Worm (Caenorhabditis elegans) whole organism, L2 larva: ENCODE measurements around the gene snb-2.

Experiments used
- C34F6.9 ChIP-seq: fragments of 150-350 bp; optimal IDR thresholded peaks from 2 replicates; lab custom pipeline; 2014; ENCODE audit warnings: missing biosample characterization, missing genetic modification characterization
- F13H6.1 ChIP-seq: sonication (generic microtip); optimal IDR thresholded peaks from 2 replicates; lab custom pipeline; 2016; ENCODE audit warnings: missing genetic modification characterization, missing compliant biosample characterization
- R02D3.7 ChIP-seq: fragments of 150-350 bp; optimal IDR thresholded peaks from 2 replicates; lab custom pipeline; 2014; ENCODE audit warnings: missing biosample characterization, missing genetic modification characterization
- Y55F3AM.14 ChIP-seq: fragments of 200-800 bp; sonication (Bioruptor generic); optimal IDR thresholded peaks from 2 replicates; lab custom pipeline; 2018; ENCODE audit warnings: mild to moderate bottlenecking, missing genetic modification characterization, missing compliant biosample characterization
- ZK546.5 ChIP-seq: sonication (generic microtip); optimal IDR thresholded peaks from 2 replicates; lab custom pipeline; 2017; ENCODE audit warnings: missing biosample characterization, missing genetic modification characterization
- alr-1 ChIP-seq: fragments of 150-350 bp; optimal IDR thresholded peaks from 2 replicates; lab custom pipeline; 2014; ENCODE audit warnings: missing biosample characterization, missing genetic modification characterization
- aly-2 ChIP-seq: fragments of 150-350 bp; optimal IDR thresholded peaks from 2 replicates; lab custom pipeline; 2014; ENCODE audit warnings: missing biosample characterization, missing genetic modification characterization
- ceh-16 ChIP-seq: fragments of 150-350 bp; optimal IDR thresholded peaks from 2 replicates; lab custom pipeline; 2014; ENCODE audit warnings: missing biosample characterization, missing genetic modification characterization
- crh-2 ChIP-seq: sonication (generic microtip); optimal IDR thresholded peaks from 2 replicates; lab custom pipeline; 2017; ENCODE audit warnings: missing biosample characterization, missing genetic modification characterization
- dmd-4 ChIP-seq: sonication (generic microtip); optimal IDR thresholded peaks from 2 replicates; lab custom pipeline; 2017; ENCODE audit warnings: missing biosample characterization, missing genetic modification characterization
- egl-27 ChIP-seq: sonication (generic microtip); optimal IDR thresholded peaks from 3 replicates; lab custom pipeline; 2017; ENCODE audit warnings: missing biosample characterization, missing genetic modification reagents, missing genetic modification characterization
- elt-1 ChIP-seq: fragments of 150-350 bp; optimal IDR thresholded peaks from 2 replicates; lab custom pipeline; 2014; ENCODE audit warnings: missing biosample characterization, missing genetic modification characterization
- lin-13 ChIP-seq: fragments of 150-350 bp; optimal IDR thresholded peaks from 2 replicates; lab custom pipeline; 2014; ENCODE audit warnings: missing biosample characterization, missing genetic modification reagents, missing genetic modification characterization
- lin-39 ChIP-seq: fragments of 150-350 bp; optimal IDR thresholded peaks from 2 replicates; lab custom pipeline; 2014; ENCODE audit warnings: missing biosample characterization, missing genetic modification reagents, missing genetic modification characterization
- lsy-2 ChIP-seq, 2 experiments: fragments of 150-350 bp in 1 of 2; sonication (generic microtip) in 1 of 2; optimal IDR thresholded peaks; 2 replicates each; lab custom pipeline; 2014 to 2017; ENCODE audit warnings: missing biosample characterization in 2 of 2, missing genetic modification characterization in 2 of 2
- mab-5 ChIP-seq: fragments of 150-350 bp; optimal IDR thresholded peaks from 2 replicates; lab custom pipeline; 2014; ENCODE audit warnings: missing biosample characterization, missing genetic modification characterization
- mbf-1 ChIP-seq: sonication (generic microtip); optimal IDR thresholded peaks from 2 replicates; lab custom pipeline; 2017; ENCODE audit warnings: missing biosample characterization, missing genetic modification characterization
- mdl-1 ChIP-seq, 2 experiments: fragments of 150-350 bp in 1 of 2; sonication (generic microtip) in 1 of 2; optimal IDR thresholded peaks; 2 replicates each; lab custom pipeline; 2017; ENCODE audit warnings: missing biosample characterization in 2 of 2, missing genetic modification characterization in 2 of 2
- nhr-10 ChIP-seq: sonication (generic microtip); optimal IDR thresholded peaks from 2 replicates; lab custom pipeline; 2017; ENCODE audit warnings: missing biosample characterization, missing genetic modification characterization
- nhr-11 ChIP-seq: fragments of 150-350 bp; optimal IDR thresholded peaks from 2 replicates; lab custom pipeline; 2014; ENCODE audit warnings: missing biosample characterization, missing genetic modification characterization
- nhr-12 ChIP-seq: fragments of 150-350 bp; optimal IDR thresholded peaks from 2 replicates; lab custom pipeline; 2014; ENCODE audit warnings: missing biosample characterization, missing genetic modification characterization
- nhr-129 ChIP-seq: fragments of 150-350 bp; optimal IDR thresholded peaks from 2 replicates; lab custom pipeline; 2014; ENCODE audit warnings: missing biosample characterization, missing genetic modification characterization
- nhr-21 ChIP-seq: fragments of 150-350 bp; optimal IDR thresholded peaks from 2 replicates; lab custom pipeline; 2014; ENCODE audit warnings: missing biosample characterization, missing genetic modification characterization
- nhr-23 ChIP-seq: fragments of 150-350 bp; optimal IDR thresholded peaks from 2 replicates; lab custom pipeline; 2014; ENCODE audit warnings: missing biosample characterization, missing genetic modification reagents, missing genetic modification characterization
- nhr-25 ChIP-seq: fragments of 150-350 bp; sonication (generic microtip); optimal IDR thresholded peaks from 3 replicates; lab custom pipeline; 2014; ENCODE audit warnings: missing biosample characterization, missing genetic modification characterization
- nhr-6 ChIP-seq: fragments of 150-350 bp; optimal IDR thresholded peaks from 2 replicates; lab custom pipeline; 2014; ENCODE audit warnings: missing biosample characterization, missing genetic modification characterization
- nhr-77 ChIP-seq: fragments of 150-350 bp; optimal IDR thresholded peaks from 2 replicates; lab custom pipeline; 2014; ENCODE audit warnings: missing biosample characterization, missing genetic modification characterization
- sem-4 ChIP-seq: fragments of 150-350 bp; optimal IDR thresholded peaks from 2 replicates; lab custom pipeline; 2014; ENCODE audit warnings: missing biosample characterization, missing genetic modification reagents, missing genetic modification characterization
- skn-1 ChIP-seq: sonication (generic microtip); optimal IDR thresholded peaks from 2 replicates; lab custom pipeline; 2017; ENCODE audit warnings: missing biosample characterization, missing genetic modification characterization
- sma-3 ChIP-seq: sonication (generic microtip); optimal IDR thresholded peaks from 2 replicates; lab custom pipeline; 2016; ENCODE audit warnings: missing genetic modification reagents, missing genetic modification characterization, missing compliant biosample characterization
- sma-9 ChIP-seq, 2 experiments: fragments of 150-350 bp in 1 of 2; sonication (generic microtip) in 1 of 2; optimal IDR thresholded peaks; 2 replicates each; lab custom pipeline; 2014 to 2016; ENCODE audit warnings: missing genetic modification characterization in 2 of 2, mild to moderate bottlenecking in 1 of 2, missing biosample characterization in 1 of 2, missing compliant biosample characterization in 1 of 2, missing genetic modification reagents in 1 of 2, moderate library complexity in 1 of 2
- unc-39 ChIP-seq: fragments of 150-350 bp; optimal IDR thresholded peaks from 2 replicates; lab custom pipeline; 2014; ENCODE audit warnings: missing biosample characterization, missing genetic modification characterization
- unc-55 ChIP-seq: fragments of 150-350 bp; sonication (generic microtip); optimal IDR thresholded peaks from 3 replicates; lab custom pipeline; 2014; ENCODE audit warnings: missing biosample characterization, missing genetic modification reagents, missing genetic modification characterization
- unc-62 ChIP-seq: fragments of 150-350 bp; optimal IDR thresholded peaks from 2 replicates; lab custom pipeline; 2014; ENCODE audit warnings: missing biosample characterization, missing genetic modification reagents, missing genetic modification characterization
- ztf-1 ChIP-seq: fragments of 200-800 bp; sonication (Bioruptor generic); conservative IDR thresholded peaks from 2 replicates; pipeline ENCODE4 v1.3.6; 2022; ENCODE audit warnings: missing genetic modification characterization, missing compliant biosample characterization
- ztf-11 ChIP-seq: sonication (generic microtip); optimal IDR thresholded peaks from 2 replicates; lab custom pipeline; 2017; ENCODE audit warnings: missing biosample characterization, missing genetic modification characterization
- ztf-4 ChIP-seq: fragments of 150-350 bp; optimal IDR thresholded peaks from 2 replicates; lab custom pipeline; 2014; ENCODE audit warnings: missing biosample characterization, missing genetic modification characterization

snb-2 gene

ce11 chrV:12337894-12338293 is 7.8 kb downstream of the snb-2 start, which contains the start of gene twk-13:
Gene twk-13, minus strand, starts transcription at chrV:12337994.
- TF ChIP-seq sma-3 (no peak), nhr-21 (no peak), nhr-6 (tag; lab: Kevin White, UChicago) (no peak), R02D3.7 (tag; lab: Kevin White, UChicago) (no peak), nhr-12 (no peak), ztf-4 (tag; lab: Kevin White, UChicago) (no peak), nhr-77 (no peak), unc-39 (tag; lab: Kevin White, UChicago) (no peak), mbf-1 (tag; lab: Kevin White, UChicago) (no peak), ztf-11 (tag; lab: Kevin White, UChicago) (no peak), nhr-23 (tag; lab: Kevin White, UChicago) (no peak), unc-55 (GFP tag; lab: Kevin White, UChicago) (no peak), nhr-25 (tag; lab: Kevin White, UChicago) (no peak), unc-62 (GFP tag; lab: Kevin White, UChicago) (no peak), sem-4 (no peak)

- peak in 1 of 2 experiments; percentile 49 for TF ChIP-seq lsy-2 (tag; optimal IDR thresholded peaks at IDR 0.05; lab: Kevin White, UChicago)
- peak; percentile 37 for TF ChIP-seq nhr-129 (tag; lab: Kevin White, UChicago)
- TF ChIP-seq egl-27 (tag; lab: Kevin White, UChicago): no peak
- TF ChIP-seq skn-1 (tag; lab: Kevin White, UChicago): no peak
- peak; percentile 2 for TF ChIP-seq C34F6.9 (tag; lab: Kevin White, UChicago)
Measured at ce11 chrV:12334387-12334786, 11.3 kb downstream of the snb-2 start.

ce11 chrV:12331820-12332219 is 13.9 kb downstream of the snb-2 start:
- TF ChIP-seq nhr-11 (tag; lab: Kevin White, UChicago): no peak
- TF ChIP-seq nhr-25 (tag; lab: Kevin White, UChicago): no peak
- no peak for TF ChIP-seq ceh-16 (tag; lab: Kevin White, UChicago)
- TF ChIP-seq unc-39 (tag; lab: Kevin White, UChicago): no peak
- no peak for TF ChIP-seq mdl-1 (tag; optimal IDR thresholded peaks at IDR 0.05; lab: Kevin White, UChicago)
- TF ChIP-seq unc-55 (GFP tag; lab: Kevin White, UChicago): peak; percentile 41
- TF ChIP-seq mab-5 (tag; lab: Kevin White, UChicago): no peak
- TF ChIP-seq alr-1 (tag; lab: Kevin White, UChicago): no peak
- TF ChIP-seq elt-1 (tag; lab: Kevin White, UChicago): no peak
- no peak for TF ChIP-seq skn-1 (tag; lab: Kevin White, UChicago)
- no peak for TF ChIP-seq nhr-77
- no peak for TF ChIP-seq sem-4
- TF ChIP-seq aly-2 (tag; lab: Kevin White, UChicago): no peak
- TF ChIP-seq nhr-21: no peak
- no peak for TF ChIP-seq lin-39 (tag; lab: Kevin White, UChicago)
- TF ChIP-seq nhr-10 (tag; lab: Kevin White, UChicago): no peak
- peak; percentile 42 for TF ChIP-seq nhr-129 (tag; lab: Kevin White, UChicago)
- no peak for TF ChIP-seq ZK546.5 (tag; lab: Kevin White, UChicago)
- peak; percentile 21 for TF ChIP-seq crh-2 (tag; lab: Kevin White, UChicago)
- peak; percentile 43 for TF ChIP-seq sma-9 (GFP tag; optimal IDR thresholded peaks at IDR 0.05; lab: Kevin White, UChicago)
- no peak for TF ChIP-seq sma-9 (tag; optimal IDR thresholded peaks at IDR 0.05; lab: Kevin White, UChicago)
- peak in 1 of 2 experiments; percentile 30 for TF ChIP-seq lsy-2 (tag; optimal IDR thresholded peaks at IDR 0.05; lab: Kevin White, UChicago)
- no peak for TF ChIP-seq nhr-6 (tag; lab: Kevin White, UChicago)
- peak; percentile 15 for TF ChIP-seq F13H6.1 (tag; lab: Kevin White, UChicago)
- no peak for TF ChIP-seq mbf-1 (tag; lab: Kevin White, UChicago)
- no peak for TF ChIP-seq ztf-1 (GFP tag; lab: Robert Waterston, UW)

- TF ChIP-seq ztf-4 (tag; lab: Kevin White, UChicago) (no peak), dmd-4 (tag; lab: Kevin White, UChicago) (no peak), egl-27 (tag; lab: Kevin White, UChicago) (no peak), ztf-1 (GFP tag; lab: Robert Waterston, UW) (no peak), ztf-11 (tag; lab: Kevin White, UChicago) (no peak), lin-39 (tag; lab: Kevin White, UChicago) (no peak), sem-4 (no peak), nhr-77 (no peak), lin-13 (GFP tag; lab: Kevin White, UChicago) (no peak), mdl-1 (tag; optimal IDR thresholded peaks at IDR 0.05; lab: Kevin White, UChicago) (no peak), crh-2 (tag; lab: Kevin White, UChicago) (no peak), Y55F3AM.14 (GFP tag; lab: Kevin White, UChicago) (no peak), F13H6.1 (tag; lab: Kevin White, UChicago) (no peak)
Measured at ce11 chrV:12329173-12329572, 16.5 kb downstream of the snb-2 start.
